Worm (Caenorhabditis elegans) whole organism, young adult: ENCODE data around the gene F59A1.12.

Experiments used
- B0261.1 ChIP-seq: sonication (generic microtip); optimal IDR thresholded peaks from 2 replicates; lab custom pipeline; 2016; ENCODE audit warnings: mild to moderate bottlenecking, missing genetic modification characterization, moderate library complexity, missing compliant biosample characterization
- D2030.7 ChIP-seq: fragments of 200-800 bp; sonication (Bioruptor generic); IDR thresholded peaks from 2 replicates; pipeline ENCODE4 v1.3.6; 2022; ENCODE audit warnings: missing genetic modification reagents, missing genetic modification characterization, missing compliant biosample characterization
- F10E7.11 ChIP-seq: sonication (generic microtip); optimal IDR thresholded peaks from 2 replicates; lab custom pipeline; 2017; ENCODE audit warnings: mild to moderate bottlenecking, missing genetic modification characterization, moderate library complexity, missing compliant biosample characterization
- K12H6.12 ChIP-seq: fragments of 200-800 bp; sonication (Bioruptor generic); optimal IDR thresholded peaks from 2 replicates; lab custom pipeline; 2018; ENCODE audit warnings: mild to moderate bottlenecking, missing genetic modification characterization, missing compliant biosample characterization
- T26A5.8 ChIP-seq: sonication (generic microtip); optimal IDR thresholded peaks from 2 replicates; lab custom pipeline; 2016; ENCODE audit warnings: missing genetic modification characterization, missing compliant biosample characterization
- Y53F4B.3 ChIP-seq: fragments of 200-800 bp; sonication (Bioruptor generic); IDR thresholded peaks from 2 replicates; pipeline ENCODE4 v1.3.6; 2022; ENCODE audit warnings: missing genetic modification reagents, missing genetic modification characterization, missing compliant biosample characterization
- ZK185.1 ChIP-seq: sonication (generic microtip); optimal IDR thresholded peaks from 2 replicates; lab custom pipeline; 2016; ENCODE audit warnings: mild to moderate bottlenecking, missing genetic modification characterization, missing compliant biosample characterization; ENCODE audit not compliant: poor library complexity, severe bottlenecking
- athp-1 ChIP-seq: sonication (generic microtip); optimal IDR thresholded peaks from 2 replicates; lab custom pipeline; 2017; ENCODE audit warnings: mild to moderate bottlenecking, missing genetic modification characterization, missing compliant biosample characterization
- attf-6 ChIP-seq: fragments of 200-800 bp; sonication (Bioruptor generic); IDR thresholded peaks from 2 replicates; pipeline ENCODE4 v1.3.6; 2022; ENCODE audit warnings: missing genetic modification reagents, missing genetic modification characterization, missing compliant biosample characterization
- cebp-2 ChIP-seq: fragments of 200-800 bp; sonication (Bioruptor generic); IDR thresholded peaks from 2 replicates; pipeline ENCODE4 v1.3.6; 2022; ENCODE audit warnings: missing genetic modification characterization, missing compliant biosample characterization
- ceh-100 ChIP-seq: fragments of 200-800 bp; sonication (Bioruptor generic); IDR thresholded peaks from 2 replicates; pipeline ENCODE4 v1.3.6; 2022; ENCODE audit warnings: missing genetic modification reagents, missing genetic modification characterization, missing compliant biosample characterization
- ceh-27 ChIP-seq: fragments of 200-800 bp; sonication (Bioruptor generic); optimal IDR thresholded peaks from 2 replicates; lab custom pipeline; 2018; ENCODE audit warnings: mild to moderate bottlenecking, missing genetic modification characterization, moderate library complexity, missing compliant biosample characterization
- die-1 ChIP-seq: sonication (generic microtip); optimal IDR thresholded peaks from 2 replicates; lab custom pipeline; 2016; ENCODE audit warnings: missing genotype, mild to moderate bottlenecking, missing genetic modification characterization, missing compliant biosample characterization
- gei-17 ChIP-seq: fragments of 200-800 bp; sonication (Bioruptor generic); optimal IDR thresholded peaks from 2 replicates; lab custom pipeline; 2018; ENCODE audit warnings: mild to moderate bottlenecking, missing genetic modification characterization, missing compliant biosample characterization
- him-1 ChIP-seq: sonication (generic microtip); optimal IDR thresholded peaks from 2 replicates; lab custom pipeline; 2016; ENCODE audit warnings: missing genotype, missing genetic modification reagents, missing genetic modification characterization, missing compliant biosample characterization
- hlh-12 ChIP-seq: sonication (generic microtip); optimal IDR thresholded peaks from 2 replicates; lab custom pipeline; 2016; ENCODE audit warnings: missing genetic modification characterization, missing compliant biosample characterization
- hmg-1.2 ChIP-seq: fragments of 200-800 bp; sonication (Bioruptor generic); IDR thresholded peaks from 2 replicates; pipeline ENCODE4 v1.3.6; 2022; ENCODE audit warnings: missing genetic modification reagents, missing genetic modification characterization, missing compliant biosample characterization
- hsf-1 ChIP-seq: fragments of 200-800 bp; sonication (Bioruptor generic); IDR thresholded peaks from 2 replicates; pipeline ENCODE4 v1.3.6; 2022; ENCODE audit warnings: missing genetic modification reagents, missing genetic modification characterization, missing compliant biosample characterization
- lin-26 ChIP-seq: fragments of 200-800 bp; sonication (Bioruptor generic); IDR thresholded peaks from 2 replicates; pipeline ENCODE4 v1.3.6; 2022; ENCODE audit warnings: missing genetic modification reagents, missing genetic modification characterization, missing compliant biosample characterization
- lsl-1 ChIP-seq: fragments of 200-800 bp; sonication (Bioruptor generic); optimal IDR thresholded peaks from 2 replicates; lab custom pipeline; 2018; ENCODE audit warnings: mild to moderate bottlenecking, missing genetic modification characterization, moderate library complexity, missing compliant biosample characterization
- madf-3 ChIP-seq: fragments of 200-800 bp; sonication (Bioruptor generic); IDR thresholded peaks from 2 replicates; pipeline ENCODE4 v1.3.6; 2022; ENCODE audit warnings: missing genetic modification reagents, missing genetic modification characterization, missing compliant biosample characterization
- madf-6 ChIP-seq: fragments of 200-800 bp; sonication (Bioruptor generic); IDR thresholded peaks from 2 replicates; pipeline ENCODE4 v1.3.6; 2022; ENCODE audit warnings: missing genetic modification reagents, missing genetic modification characterization, missing compliant biosample characterization
- madf-8 ChIP-seq: fragments of 200-800 bp; sonication (Bioruptor generic); conservative IDR thresholded peaks from 2 replicates; pipeline ENCODE4 v1.3.6; 2022; ENCODE audit warnings: missing genetic modification reagents, missing genetic modification characterization, missing compliant biosample characterization
- nhr-90 ChIP-seq: sonication (generic microtip); optimal IDR thresholded peaks from 2 replicates; lab custom pipeline; 2016; ENCODE audit warnings: missing genotype, mild to moderate bottlenecking, missing genetic modification characterization, missing compliant biosample characterization
- pbrm-1 ChIP-seq: fragments of 200-800 bp; sonication (Bioruptor generic); IDR thresholded peaks from 2 replicates; pipeline ENCODE4 v1.3.6; 2022; ENCODE audit warnings: missing genetic modification reagents, missing genetic modification characterization, missing compliant biosample characterization
- rec-8 ChIP-seq, 2 experiments: sonication (generic microtip); optimal IDR thresholded peaks; 2 replicates each; lab custom pipeline; 2016; ENCODE audit warnings: mild to moderate bottlenecking in 2 of 2, missing genetic modification characterization in 2 of 2, missing genetic modification reagents in 2 of 2, missing genotype in 2 of 2, missing biosample characterization in 1 of 2, missing compliant biosample characterization in 1 of 2, moderate library complexity in 1 of 2
- rpc-1 ChIP-seq, 2 experiments: fragments of 150-350 bp in 1 of 2; sonication (generic microtip) in 1 of 2; optimal IDR thresholded peaks; 2 replicates each; lab custom pipeline; 2014 to 2018; ENCODE audit warnings: missing biosample characterization in 1 of 2, missing genetic modification characterization in 1 of 2, missing genetic modification reagents in 1 of 2, missing genotype in 1 of 2
- tbp1 ChIP-seq: fragments of 200-800 bp; sonication (Bioruptor generic); optimal IDR thresholded peaks from 2 replicates; lab custom pipeline; 2018; ENCODE audit warnings: mild to moderate bottlenecking, missing genetic modification characterization, missing compliant biosample characterization
- tlf-1 ChIP-seq: fragments of 200-800 bp; sonication (Bioruptor generic); optimal IDR thresholded peaks from 2 replicates; lab custom pipeline; 2018; ENCODE audit warnings: mild to moderate bottlenecking, missing genetic modification characterization, missing compliant biosample characterization
- ztf-18 ChIP-seq: sonication (generic microtip); optimal IDR thresholded peaks from 2 replicates; lab custom pipeline; 2016; ENCODE audit warnings: missing genotype, mild to moderate bottlenecking, missing genetic modification characterization, missing compliant biosample characterization
- ztf-22 ChIP-seq: fragments of 200-800 bp; sonication (Bioruptor generic); optimal IDR thresholded peaks from 2 replicates; lab custom pipeline; 2018; ENCODE audit warnings: mild to moderate bottlenecking, missing genetic modification characterization, moderate library complexity, missing compliant biosample characterization
- ztf-25 ChIP-seq: fragments of 200-800 bp; sonication (Bioruptor generic); IDR thresholded peaks from 2 replicates; pipeline ENCODE4 v1.3.6; 2022; ENCODE audit warnings: missing genetic modification reagents, missing genetic modification characterization, missing compliant biosample characterization
- ztf-6 ChIP-seq: fragments of 200-800 bp; sonication (Bioruptor generic); IDR thresholded peaks from 2 replicates; pipeline ENCODE4 v1.3.6; 2022; ENCODE audit warnings: missing genetic modification reagents, missing genetic modification characterization, missing compliant biosample characterization

The F59A1.12 gene

ce11 chrV:17687398-17687797 lies 19.8 kb upstream of the F59A1.12 start:
- TF ChIP-seq B0261.1 (tag; lab: Kevin White, UChicago) (peak; percentile 65), madf-3 (0 out of 2 replicates have a peak, but pooled peaks have one; percentile 44), pbrm-1 (peak; percentile 40; the same call in 1 of the 2 replicates), hmg-1.2 (peak; percentile 36), nhr-90 (peak; percentile 22), lin-26 (GFP tag; lab: Robert Waterston, UW) (peak; percentile 88), Y53F4B.3 (GFP tag; lab: Robert Waterston, UW) (0 out of 2 replicates have a peak, but pooled peaks have one; percentile 30), lsl-1 (GFP tag; lab: Kevin White, UChicago) (peak; percentile 19), ztf-18 (tag; lab: Kevin White, UChicago) (peak; percentile 35), hlh-12 (tag; lab: Kevin White, UChicago) (peak; percentile 59), ztf-25 (GFP tag; lab: Robert Waterston, UW) (peak; percentile 43; the same call in 1 of the 2 replicates), rpc-1 (optimal IDR thresholded peaks at IDR 0.05; lab: Kevin White, UChicago) (peak; percentile 52), rpc-1 (tag; optimal IDR thresholded peaks at IDR 0.05; lab: Kevin White, UChicago) (peak; percentile 84), attf-6 (GFP tag; lab: Robert Waterston, UW) (peak; percentile 86), him-1 (tag; lab: Kevin White, UChicago) (peak; percentile 6), athp-1 (peak; percentile 29), die-1 (tag; lab: Kevin White, UChicago) (peak; percentile 76), D2030.7 (GFP tag; lab: Robert Waterston, UW) (0 out of 2 replicates have a peak, but pooled peaks have one; percentile 21), tbp1 (peak; percentile 84), madf-6 (GFP tag; lab: Robert Waterston, UW) (peak; percentile 38; the same call in 1 of the 2 replicates), rec-8 (tag; optimal IDR thresholded peaks at IDR 0.05; lab: Kevin White, UChicago) (peak in 1 of 2 experiments; percentile 11)

DNA sequence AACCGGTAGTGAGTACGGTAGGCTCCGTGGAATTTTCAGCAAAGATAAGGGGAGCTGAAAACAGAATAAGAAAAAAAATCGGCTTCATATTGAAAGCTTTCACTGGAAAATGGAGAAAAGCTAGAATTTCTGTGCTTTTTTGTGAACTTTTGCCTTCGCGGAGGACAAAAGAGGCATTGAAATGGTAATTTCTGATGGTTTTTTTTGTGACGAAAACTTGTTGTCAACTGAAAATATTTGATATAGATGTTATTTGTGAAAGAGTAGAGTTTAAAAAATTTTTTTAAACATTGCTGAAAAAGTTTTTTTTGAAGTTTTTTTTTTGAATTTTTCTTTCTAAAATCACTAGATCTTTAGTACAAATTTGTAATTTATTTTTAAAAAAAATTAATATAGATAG lies 19.3 kb upstream of the F59A1.12 start, which contains the start of gene F59A1.18:
Gene F59A1.18, minus strand, starts transcription at position 101 of the 400 bp plus-strand sequence.
- no peak for TF ChIP-seq F10E7.11 (tag; lab: Kevin White, UChicago)

- no peak for TF ChIP-seq ztf-6
- TF ChIP-seq tlf-1 (GFP tag; lab: Kevin White, UChicago), result no peak
- no peak for TF ChIP-seq ztf-25 (GFP tag; lab: Robert Waterston, UW)
- no peak for TF ChIP-seq T26A5.8 (tag; lab: Kevin White, UChicago)
Observed at ce11 chrV:17684857-17685256, 17.3 kb upstream of the F59A1.12 start, which contains the start of the genes F59A1.16 and F59A1.6. TSS of gene F59A1.16 (minus strand) at chrV:17684957. TSS of gene F59A1.6 (plus strand) at chrV:17685141.

DNA sequence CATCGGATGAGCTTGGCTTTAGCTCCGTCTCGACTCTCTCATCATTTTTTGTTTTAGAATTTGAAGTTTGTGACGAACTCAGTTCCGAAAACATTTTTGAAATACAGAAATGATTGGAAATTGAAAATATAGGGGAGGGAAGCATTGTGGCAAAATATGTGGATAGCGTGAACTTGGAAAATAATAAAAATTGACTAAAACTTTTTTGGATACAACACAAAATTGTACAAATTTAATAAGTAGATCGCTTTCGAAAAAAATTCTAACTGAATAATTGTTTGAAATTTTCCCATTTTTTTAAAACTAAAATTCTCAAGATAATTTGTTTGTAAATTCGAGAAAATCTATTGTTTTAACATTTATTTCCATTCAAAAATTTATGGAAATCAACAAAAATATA lies 16.2 kb upstream of the F59A1.12 start, which contains the start of gene F59A1.15:
Gene F59A1.15, minus strand, starts transcription at position 101 of the 400 bp plus-strand sequence.
- TF ChIP-seq hsf-1 (GFP tag; lab: Robert Waterston, UW), result no peak
- TF ChIP-seq K12H6.12, result no peak
- no peak for TF ChIP-seq ztf-22
- TF ChIP-seq ceh-27, result no peak
- no peak for TF ChIP-seq ZK185.1 (tag; lab: Kevin White, UChicago)
- no peak for TF ChIP-seq cebp-2
- TF ChIP-seq ceh-100 (GFP tag; lab: Robert Waterston, UW), result no peak
- no peak for TF ChIP-seq madf-8 (GFP tag; lab: Robert Waterston, UW)
- TF ChIP-seq F10E7.11 (tag; lab: Kevin White, UChicago), result no peak
- TF ChIP-seq T26A5.8 (tag; lab: Kevin White, UChicago), result no peak
- TF ChIP-seq gei-17 (GFP tag; lab: Kevin White, UChicago), result no peak
- TF ChIP-seq, all 124 proteins: peak for 0
